Worm (Caenorhabditis elegans): Measurements from ENCODE around the gene srh-308.

The srh-308 gene

ce11 chrV:14013638-14014037 is 3.7 kb downstream of the srh-308 start:
- TF ChIP-seq nhr-25 (tag; optimal IDR thresholded peaks at IDR 0.05) (no peak), ceh-82 (tag; optimal IDR thresholded peaks at IDR 0.05) (no peak), aly-2 (tag; optimal IDR thresholded peaks at IDR 0.05) (no peak), alr-1 (tag; optimal IDR thresholded peaks at IDR 0.05) (no peak), nhr-23 (tag; optimal IDR thresholded peaks at IDR 0.05) (no peak), nhr-6 (tag; optimal IDR thresholded peaks at IDR 0.05) (no peak), lin-13 (GFP tag; optimal IDR thresholded peaks at IDR 0.05) (no peak), ztf-11 (tag; optimal IDR thresholded peaks at IDR 0.05) (no peak), sem-4 (tag; optimal IDR thresholded peaks at IDR 0.05) (no peak), elt-1 (tag; optimal IDR thresholded peaks at IDR 0.05) (no peak), mab-5 (tag; optimal IDR thresholded peaks at IDR 0.05) (no peak), F13H6.1 (tag; optimal IDR thresholded peaks at IDR 0.05) (no peak), zag-1 (tag; optimal IDR thresholded peaks at IDR 0.05) (no peak), skn-1 (tag; optimal IDR thresholded peaks at IDR 0.05) (no peak), nhr-21 (tag; optimal IDR thresholded peaks at IDR 0.05) (no peak), mdl-1 (tag; optimal IDR thresholded peaks at IDR 0.05) (no peak), ztf-1 (GFP tag; conservative IDR thresholded peaks at IDR 0.05) (no peak)

DNA sequence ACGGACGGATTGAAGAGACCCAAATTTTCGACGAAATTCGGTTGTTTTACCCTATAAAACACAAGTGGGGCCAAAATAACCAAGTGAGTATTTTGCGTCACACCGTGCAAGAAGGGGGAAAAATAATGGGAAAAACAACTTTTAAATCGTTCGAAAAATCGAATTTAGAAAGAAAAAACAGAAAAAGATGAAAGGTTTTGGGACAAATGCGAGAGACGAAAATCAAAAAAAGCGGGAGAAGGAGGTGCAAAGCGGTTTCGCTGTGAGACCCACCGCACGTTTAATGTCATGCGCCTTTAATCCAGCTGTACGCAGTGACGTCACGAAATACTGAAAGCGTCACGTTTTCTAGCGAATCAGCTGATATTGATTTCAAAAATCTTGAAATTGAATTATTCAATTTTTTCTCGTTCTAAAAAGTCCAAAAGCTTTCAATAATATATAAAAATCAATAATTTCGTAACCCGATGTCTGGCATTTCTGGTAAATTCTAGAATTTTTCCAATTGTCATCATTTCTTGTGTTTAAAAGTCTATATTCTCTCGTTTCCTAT is 5.3 kb downstream of the srh-308 start, which contains the start of the genes ddx-17 and aip-1:
TSS of gene ddx-17 (minus strand) at position 51 of the 553 bp plus-strand sequence.
TSS of gene aip-1 (plus strand) at position 332 of the 553 bp plus-strand sequence.
- TF ChIP-seq lin-39 (tag; optimal IDR thresholded peaks at IDR 0.05) = no peak
- TF ChIP-seq fos-1 (tag; optimal IDR thresholded peaks at IDR 0.05) = peak; percentile 60
- peak; percentile 92 for TF ChIP-seq C34F6.9 (tag; optimal IDR thresholded peaks at IDR 0.05)
- peak; percentile 58 for TF ChIP-seq lin-11 (tag; optimal IDR thresholded peaks at IDR 0.05)
- TF ChIP-seq F13H6.1 (tag; optimal IDR thresholded peaks at IDR 0.05) = peak; percentile 55
- TF ChIP-seq peb-1 (tag; optimal IDR thresholded peaks at IDR 0.05) = no peak
- peak; percentile 59 for TF ChIP-seq snpc-4 (tag; optimal IDR thresholded peaks at IDR 0.05)
- TF ChIP-seq unc-55 (GFP tag; optimal IDR thresholded peaks at IDR 0.05) = peak; percentile 88
- no peak for TF ChIP-seq ztf-11 (tag; optimal IDR thresholded peaks at IDR 0.05)
- TF ChIP-seq dmd-4 (tag; optimal IDR thresholded peaks at IDR 0.05) = no peak
- no peak for TF ChIP-seq mbf-1 (tag; optimal IDR thresholded peaks at IDR 0.05)
- peak; percentile 51 for TF ChIP-seq nhr-21 (tag; optimal IDR thresholded peaks at IDR 0.05)
- TF ChIP-seq nhr-129 (tag; optimal IDR thresholded peaks at IDR 0.05) = peak; percentile 86
- peak; percentile 34 for TF ChIP-seq sma-3 (GFP tag; optimal IDR thresholded peaks at IDR 0.05)
- TF ChIP-seq nhr-25 (tag; optimal IDR thresholded peaks at IDR 0.05) = peak; percentile 74
- no peak for TF ChIP-seq zag-1 (tag; optimal IDR thresholded peaks at IDR 0.05)
- peak; percentile 35 to 87 for TF ChIP-seq lsy-2 (tag; optimal IDR thresholded peaks at IDR 0.05)
- TF ChIP-seq lin-13 (GFP tag; optimal IDR thresholded peaks at IDR 0.05) = peak; percentile 33
- peak; percentile 88 for TF ChIP-seq crh-2 (tag; optimal IDR thresholded peaks at IDR 0.05)
- peak; percentile 65 for TF ChIP-seq gmeb-1 (tag; optimal IDR thresholded peaks at IDR 0.05)
- TF ChIP-seq ama-1 (optimal IDR thresholded peaks at IDR 0.05) = peak; percentile 83
- TF ChIP-seq blmp-1 (tag; optimal IDR thresholded peaks at IDR 0.05; ENCODE audit: insufficient read depth) = peak; percentile 36
- no peak for TF ChIP-seq nhr-12 (tag; optimal IDR thresholded peaks at IDR 0.05)
- TF ChIP-seq skn-1 (tag; optimal IDR thresholded peaks at IDR 0.05) = peak; percentile 87
- no peak for TF ChIP-seq elt-3 (tag; optimal IDR thresholded peaks at IDR 0.05)
- no peak for TF ChIP-seq Y55F3AM.14 (GFP tag; optimal IDR thresholded peaks at IDR 0.05)
- TF ChIP-seq ztf-4 (tag; optimal IDR thresholded peaks at IDR 0.05) = peak; percentile 23
- TF ChIP-seq alr-1 (tag; optimal IDR thresholded peaks at IDR 0.05) = no peak
- peak; percentile 23 for TF ChIP-seq nhr-10 (tag; optimal IDR thresholded peaks at IDR 0.05)
- no peak for TF ChIP-seq nhr-23 (tag; optimal IDR thresholded peaks at IDR 0.05)
- peak; percentile 2 for TF ChIP-seq sem-4 (tag; optimal IDR thresholded peaks at IDR 0.05)
- peak; percentile 25 for TF ChIP-seq mab-5 (tag; optimal IDR thresholded peaks at IDR 0.05)
- peak; percentile 67 for TF ChIP-seq sma-9 (GFP tag; optimal IDR thresholded peaks at IDR 0.05)
- no peak for TF ChIP-seq sma-9 (tag; optimal IDR thresholded peaks at IDR 0.05)

- TF ChIP-seq lsy-2 (tag; optimal IDR thresholded peaks at IDR 0.05) (no peak), ztf-4 (tag; optimal IDR thresholded peaks at IDR 0.05) (no peak), nhr-10 (tag; optimal IDR thresholded peaks at IDR 0.05) (no peak), nhr-12 (tag; optimal IDR thresholded peaks at IDR 0.05) (no peak), fos-1 (tag; optimal IDR thresholded peaks at IDR 0.05) (no peak), sma-9 (GFP tag; optimal IDR thresholded peaks at IDR 0.05) (no peak), sma-9 (tag; optimal IDR thresholded peaks at IDR 0.05) (no peak), ama-1 (optimal IDR thresholded peaks at IDR 0.05) (no peak), Y55F3AM.14 (GFP tag; optimal IDR thresholded peaks at IDR 0.05) (no peak), nhr-77 (tag; optimal IDR thresholded peaks at IDR 0.05) (no peak), F13H6.1 (tag; optimal IDR thresholded peaks at IDR 0.05) (no peak), aly-2 (tag; optimal IDR thresholded peaks at IDR 0.05) (no peak), mab-5 (tag; optimal IDR thresholded peaks at IDR 0.05) (no peak)
Measured at ce11 chrV:14011427-14011826, 5.9 kb downstream of the srh-308 start.
